Fruit fly (Drosophila melanogaster): ENCODE results near the gene CG14990.

- no peak for TF ChIP-seq Clk (GFP tag; optimal IDR thresholded peaks at IDR 0.05)
- TF ChIP-seq CG33017 (tag; optimal IDR thresholded peaks at IDR 0.05): no peak
- no peak for TF ChIP-seq CG1620 (GFP tag; optimal IDR thresholded peaks at IDR 0.05)
Observed at dm6 chr3L:4133724-4134678, 41.0 kb downstream of the CG14990 start, which contains the start of gene ens.

Data from whole organism, adult.